Worm (Caenorhabditis elegans): ENCODE measurements around the gene H20E11.3.
A peak's percentile ranks its signal among the peaks of the same experiment; 100 is the strongest.

H20E11.3 gene

ce11 chrIV:6833617-6834016 lies 9.0 kb downstream of the H20E11.3 start:
- TF ChIP-seq mab-9 (GFP tag; IDR thresholded peaks at IDR 0.05) (0 out of 2 replicates have a peak, but pooled peaks have one; percentile 8), nhr-76 (tag; optimal IDR thresholded peaks at IDR 0.05) (no peak), elt-3 (tag; optimal IDR thresholded peaks at IDR 0.05) (peak in 1 of 6 experiments; percentile 14), pqm-1 (tag; optimal IDR thresholded peaks at IDR 0.05) (no peak), blmp-1 (tag; optimal IDR thresholded peaks at IDR 0.05) (peak; percentile 47), snpc-4 (tag; optimal IDR thresholded peaks at IDR 0.05) (no peak), ceh-88 (GFP tag; IDR thresholded peaks at IDR 0.05) (no peak)

- no peak for TF ChIP-seq fos-1 (tag; optimal IDR thresholded peaks at IDR 0.05)
- TF ChIP-seq tlp-1 (tag; optimal IDR thresholded peaks at IDR 0.05), result no peak
- TF ChIP-seq ces-1 (GFP tag; optimal IDR thresholded peaks at IDR 0.05), result peak; percentile 28
- no peak for TF ChIP-seq mef-2 (tag; optimal IDR thresholded peaks at IDR 0.05)
- no peak for TF ChIP-seq fkh-8 (tag; optimal IDR thresholded peaks at IDR 0.05)
- TF ChIP-seq nhr-19 (GFP tag; conservative IDR thresholded peaks at IDR 0.05), result no peak
- no peak for TF ChIP-seq hpl-2 (GFP tag; optimal IDR thresholded peaks at IDR 0.05)
- TF ChIP-seq ama-1 (optimal IDR thresholded peaks at IDR 0.05), result no peak
- no peak for TF ChIP-seq C34B4.2 (tag; optimal IDR thresholded peaks at IDR 0.05)
- TF ChIP-seq isw-1 (GFP tag; IDR thresholded peaks at IDR 0.05), result peak; percentile 10; the same call in 1 of the 2 replicates
- TF ChIP-seq lin-15B (tag; optimal IDR thresholded peaks at IDR 0.05), result no peak
- peak in 1 of 2 experiments; percentile 19 for TF ChIP-seq lsy-2 (tag; optimal IDR thresholded peaks at IDR 0.05)
- peak; percentile 83 for TF ChIP-seq lin-14 (GFP tag; optimal IDR thresholded peaks at IDR 0.05)
- peak; percentile 86 for TF ChIP-seq fkh-10 (GFP tag; optimal IDR thresholded peaks at IDR 0.05)
- TF ChIP-seq ceh-82 (tag; optimal IDR thresholded peaks at IDR 0.05), result peak in 1 of 3 experiments; percentile 29
- TF ChIP-seq elt-3 (tag; optimal IDR thresholded peaks at IDR 0.05), result no peak
- no peak for TF ChIP-seq ceh-63 (GFP tag; optimal IDR thresholded peaks at IDR 0.05)
- no peak for TF ChIP-seq snu-23 (GFP tag; optimal IDR thresholded peaks at IDR 0.05)
- no peak for TF ChIP-seq egl-27 (tag; optimal IDR thresholded peaks at IDR 0.05)
- no peak for TF ChIP-seq efl-3 (GFP tag; optimal IDR thresholded peaks at IDR 0.05)
- no peak for TF ChIP-seq dpl-1 (GFP tag; optimal IDR thresholded peaks at IDR 0.05)
- no peak for TF ChIP-seq nhr-237 (tag; optimal IDR thresholded peaks at IDR 0.05)
- no peak for TF ChIP-seq unc-130 (tag; optimal IDR thresholded peaks at IDR 0.05)
- TF ChIP-seq unc-86 (tag; optimal IDR thresholded peaks at IDR 0.05), result peak; percentile 50
- TF ChIP-seq lin-35 (GFP tag; optimal IDR thresholded peaks at IDR 0.05), result no peak
- TF ChIP-seq egl-13 (tag; optimal IDR thresholded peaks at IDR 0.05), result no peak
- TF ChIP-seq irx-1 (tag; optimal IDR thresholded peaks at IDR 0.05), result no peak
- TF ChIP-seq vab-15 (tag; optimal IDR thresholded peaks at IDR 0.05), result no peak
- TF ChIP-seq alr-1 (tag; optimal IDR thresholded peaks at IDR 0.05; ENCODE audit: borderline replicate concordance), result no peak
- TF ChIP-seq nhr-71 (tag; optimal IDR thresholded peaks at IDR 0.05), result peak; percentile 10
- no peak for TF ChIP-seq ceh-90 (tag; optimal IDR thresholded peaks at IDR 0.05)
- TF ChIP-seq hlh-4 (tag; optimal IDR thresholded peaks at IDR 0.05), result no peak
These were observed 10.1 kb downstream of the H20E11.3 start for ce11 chrIV:6834705-6835104.

ce11 chrIV:6836769-6837168 lies 12.2 kb downstream of the H20E11.3 start:
- TF ChIP-seq lsy-2 (tag; optimal IDR thresholded peaks at IDR 0.05), result peak in 1 of 2 experiments; percentile 33
- TF ChIP-seq lin-14 (GFP tag; optimal IDR thresholded peaks at IDR 0.05), result peak; percentile 84
- no peak for TF ChIP-seq xbp-1 (tag; optimal IDR thresholded peaks at IDR 0.05)
- TF ChIP-seq unc-130 (tag; optimal IDR thresholded peaks at IDR 0.05), result no peak
- no peak for TF ChIP-seq Y116A8C.19 (tag; optimal IDR thresholded peaks at IDR 0.05; ENCODE audit: borderline replicate concordance)
- TF ChIP-seq efl-1 (optimal IDR thresholded peaks at IDR 0.05), result no peak
- TF ChIP-seq efl-1 (GFP tag; optimal IDR thresholded peaks at IDR 0.05 in 1 of 2), result peak in 1 of 2 experiments; percentile 76
- no peak for TF ChIP-seq C16A3.4 (tag; optimal IDR thresholded peaks at IDR 0.05)
- peak; percentile 35 for TF ChIP-seq dsc-1 (tag; optimal IDR thresholded peaks at IDR 0.05)
- no peak for TF ChIP-seq aha-1 (tag; optimal IDR thresholded peaks at IDR 0.05)
- TF ChIP-seq C04F5.9 (tag; optimal IDR thresholded peaks at IDR 0.05), result no peak
- no peak for TF ChIP-seq alr-1 (tag; optimal IDR thresholded peaks at IDR 0.05; ENCODE audit: borderline replicate concordance)
- no peak for TF ChIP-seq nhr-76 (tag; optimal IDR thresholded peaks at IDR 0.05)
- no peak for TF ChIP-seq unc-86 (tag; optimal IDR thresholded peaks at IDR 0.05)
- no peak for TF ChIP-seq sup-37 (GFP tag; optimal IDR thresholded peaks at IDR 0.05)
- TF ChIP-seq nhr-71 (tag; optimal IDR thresholded peaks at IDR 0.05), result peak; percentile 43
- TF ChIP-seq ets-5 (GFP tag; IDR thresholded peaks at IDR 0.05), result no peak
- no peak for TF ChIP-seq blmp-1 (tag; optimal IDR thresholded peaks at IDR 0.05)
- no peak for TF ChIP-seq hlh-4 (tag; optimal IDR thresholded peaks at IDR 0.05)
- no peak for TF ChIP-seq nhr-77 (tag; optimal IDR thresholded peaks at IDR 0.05)
- no peak for TF ChIP-seq nhr-19 (GFP tag; conservative IDR thresholded peaks at IDR 0.05)
- no peak for TF ChIP-seq snu-23 (GFP tag; optimal IDR thresholded peaks at IDR 0.05)
- no peak for TF ChIP-seq pax-3 (tag; optimal IDR thresholded peaks at IDR 0.05)
- TF ChIP-seq tlp-1 (tag; optimal IDR thresholded peaks at IDR 0.05), result no peak
- TF ChIP-seq unc-62 (GFP tag; optimal IDR thresholded peaks at IDR 0.05), result no peak

Measured in whole organism, L1 larva.